Worm (Caenorhabditis elegans) whole organism, young adult: ENCODE data around the gene cox-18.

ENCODE experiments used
- B0336.3 ChIP-seq: fragments of 200-800 bp; sonication (Bioruptor generic); IDR thresholded peaks from 2 replicates; pipeline ENCODE4 v1.3.6; 2022; ENCODE audit warnings: missing genetic modification characterization, missing compliant biosample characterization
- D2030.7 ChIP-seq: fragments of 200-800 bp; sonication (Bioruptor generic); IDR thresholded peaks from 2 replicates; pipeline ENCODE4 v1.3.6; 2022; ENCODE audit warnings: missing genetic modification reagents, missing genetic modification characterization, missing compliant biosample characterization
- F22D6.2 ChIP-seq: sonication (generic microtip); optimal IDR thresholded peaks from 2 replicates; lab custom pipeline; 2016; ENCODE audit warnings: mild to moderate bottlenecking, missing genetic modification characterization, missing compliant biosample characterization
- F33H1.4 ChIP-seq: fragments of 200-800 bp; sonication (Bioruptor generic); IDR thresholded peaks from 2 replicates; pipeline ENCODE4 v1.3.6; 2022; ENCODE audit warnings: missing genetic modification reagents, missing genetic modification characterization, missing compliant biosample characterization
- F55B11.4 ChIP-seq: sonication (generic microtip); optimal IDR thresholded peaks from 2 replicates; lab custom pipeline; 2016; ENCODE audit warnings: missing compliant biosample characterization, missing genetic modification characterization, borderline replicate concordance; ENCODE audit not compliant: insufficient read depth
- akir-1 ChIP-seq: fragments of 200-800 bp; sonication (Bioruptor generic); optimal IDR thresholded peaks from 2 replicates; lab custom pipeline; 2018; ENCODE audit warnings: mild to moderate bottlenecking, missing genetic modification characterization, moderate library complexity, missing compliant biosample characterization
- attf-3 ChIP-seq: fragments of 200-800 bp; sonication (Bioruptor generic); conservative IDR thresholded peaks from 2 replicates; pipeline ENCODE4 v1.3.6; 2022; ENCODE audit warnings: missing genetic modification reagents, missing genetic modification characterization, missing compliant biosample characterization
- attf-6 ChIP-seq: fragments of 200-800 bp; sonication (Bioruptor generic); IDR thresholded peaks from 2 replicates; pipeline ENCODE4 v1.3.6; 2022; ENCODE audit warnings: missing genetic modification reagents, missing genetic modification characterization, missing compliant biosample characterization
- ceh-79 ChIP-seq: sonication (generic microtip); optimal IDR thresholded peaks from 2 replicates; lab custom pipeline; 2017; ENCODE audit warnings: mild to moderate bottlenecking, missing genetic modification characterization, missing compliant biosample characterization
- dox-1 ChIP-seq: fragments of 200-800 bp; sonication (Bioruptor generic); IDR thresholded peaks from 2 replicates; pipeline ENCODE4 v1.3.6; 2022; ENCODE audit warnings: missing genetic modification reagents, missing genetic modification characterization, missing compliant biosample characterization
- egrh-3 ChIP-seq: fragments of 200-800 bp; sonication (Bioruptor generic); IDR thresholded peaks from 2 replicates; pipeline ENCODE4 v1.3.6; 2022; ENCODE audit warnings: missing genetic modification reagents, missing genetic modification characterization, missing compliant biosample characterization
- ekl-4 ChIP-seq: fragments of 200-800 bp; sonication (Bioruptor generic); IDR thresholded peaks from 2 replicates; pipeline ENCODE4 v1.3.6; 2022; ENCODE audit warnings: missing genetic modification reagents, missing genetic modification characterization, missing compliant biosample characterization
- hlh-12 ChIP-seq: sonication (generic microtip); optimal IDR thresholded peaks from 2 replicates; lab custom pipeline; 2016; ENCODE audit warnings: missing genetic modification characterization, missing compliant biosample characterization
- hlh-26 ChIP-seq: fragments of 200-800 bp; sonication (Bioruptor generic); conservative IDR thresholded peaks from 2 replicates; pipeline ENCODE4 v1.3.6; 2022; ENCODE audit warnings: missing genetic modification reagents, missing genetic modification characterization, missing compliant biosample characterization
- hsf-1 ChIP-seq: fragments of 200-800 bp; sonication (Bioruptor generic); IDR thresholded peaks from 2 replicates; pipeline ENCODE4 v1.3.6; 2022; ENCODE audit warnings: missing genetic modification reagents, missing genetic modification characterization, missing compliant biosample characterization
- let-526 ChIP-seq: fragments of 200-800 bp; sonication (Bioruptor generic); IDR thresholded peaks from 2 replicates; pipeline ENCODE4 v1.3.6; 2022; ENCODE audit warnings: missing genetic modification reagents, missing genetic modification characterization, missing compliant biosample characterization
- lin-35 ChIP-seq, 3 experiments: fragments of 150-350 bp in 2 of 3; sonication (generic microtip) in 1 of 3; optimal IDR thresholded peaks; 2 replicates each; lab custom pipeline; 2014 to 2018; ENCODE audit warnings: missing biosample characterization in 3 of 3, missing genetic modification characterization in 3 of 3, missing genetic modification reagents in 3 of 3
- lsl-1 ChIP-seq: fragments of 200-800 bp; sonication (Bioruptor generic); optimal IDR thresholded peaks from 2 replicates; lab custom pipeline; 2018; ENCODE audit warnings: mild to moderate bottlenecking, missing genetic modification characterization, moderate library complexity, missing compliant biosample characterization
- madf-6 ChIP-seq: fragments of 200-800 bp; sonication (Bioruptor generic); IDR thresholded peaks from 2 replicates; pipeline ENCODE4 v1.3.6; 2022; ENCODE audit warnings: missing genetic modification reagents, missing genetic modification characterization, missing compliant biosample characterization
- mcd-1 ChIP-seq: fragments of 200-800 bp; sonication (Bioruptor generic); IDR thresholded peaks from 2 replicates; pipeline ENCODE4 v1.3.6; 2022; ENCODE audit warnings: missing genetic modification reagents, missing genetic modification characterization, missing compliant biosample characterization
- mxl-1 ChIP-seq: sonication (generic microtip); optimal IDR thresholded peaks from 2 replicates; lab custom pipeline; 2016; ENCODE audit warnings: missing genetic modification characterization, missing compliant biosample characterization
- nfya-1 ChIP-seq: sonication (generic microtip); optimal IDR thresholded peaks from 2 replicates; lab custom pipeline; 2017; ENCODE audit warnings: antibody characterized with exemption, missing compliant biosample characterization, missing genetic modification characterization, borderline replicate concordance; ENCODE audit not compliant: insufficient read depth
- sdz-38 ChIP-seq: sonication (generic microtip); optimal IDR thresholded peaks from 2 replicates; lab custom pipeline; 2016; ENCODE audit warnings: missing genotype, missing genetic modification characterization, missing compliant biosample characterization
- sptf-2 ChIP-seq: fragments of 200-800 bp; sonication (Bioruptor generic); optimal IDR thresholded peaks from 2 replicates; lab custom pipeline; 2018; ENCODE audit warnings: mild to moderate bottlenecking, missing genetic modification characterization, missing compliant biosample characterization
- tbx-9 ChIP-seq: sonication (generic microtip); optimal IDR thresholded peaks from 2 replicates; lab custom pipeline; 2016; ENCODE audit warnings: borderline replicate concordance, missing genetic modification characterization, inconsistent platforms, missing compliant biosample characterization
- tlf-1 ChIP-seq: fragments of 200-800 bp; sonication (Bioruptor generic); optimal IDR thresholded peaks from 2 replicates; lab custom pipeline; 2018; ENCODE audit warnings: mild to moderate bottlenecking, missing genetic modification characterization, missing compliant biosample characterization
- xnd-1 ChIP-seq: sonication (generic microtip); optimal IDR thresholded peaks from 2 replicates; lab custom pipeline; 2016; ENCODE audit warnings: missing genotype, missing genetic modification reagents, missing genetic modification characterization, missing compliant biosample characterization
- zfh-2 ChIP-seq: fragments of 200-800 bp; sonication (Bioruptor generic); conservative IDR thresholded peaks from 2 replicates; pipeline ENCODE4 v1.3.6; 2022; ENCODE audit warnings: missing genetic modification reagents, missing genetic modification characterization, missing compliant biosample characterization
- ztf-28 ChIP-seq: fragments of 200-800 bp; sonication (Bioruptor generic); IDR thresholded peaks from 2 replicates; pipeline ENCODE4 v1.3.6; 2022; ENCODE audit warnings: missing genetic modification reagents, missing genetic modification characterization, missing compliant biosample characterization

The cox-18 gene

DNA sequence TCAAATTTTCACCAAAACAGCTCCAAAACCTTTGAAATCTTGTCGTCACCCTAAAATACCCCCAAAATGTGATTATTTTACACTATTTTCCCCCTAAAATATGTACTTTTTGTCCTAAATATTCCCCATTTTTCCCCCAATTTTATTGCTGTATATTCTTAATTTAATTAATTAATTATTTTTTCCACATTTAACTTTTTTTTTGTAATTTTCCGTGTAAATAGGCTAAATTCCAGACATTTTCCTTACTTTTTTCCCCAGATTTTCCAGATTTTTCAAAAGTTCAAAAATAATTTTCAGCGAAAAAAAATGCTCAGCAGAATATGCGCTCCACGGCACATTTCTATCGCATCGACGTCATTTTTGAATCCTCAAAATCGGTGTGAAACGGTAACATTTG is at the start of gene cox-18:
cox-18 (plus strand) TSS at position 301 of the 400 bp plus-strand sequence.
- TF ChIP-seq D2030.7 (GFP tag; lab: Robert Waterston, UW) = no peak
- no peak for TF ChIP-seq hsf-1 (GFP tag; lab: Robert Waterston, UW)
- TF ChIP-seq mxl-1 (tag; lab: Kevin White, UChicago) = no peak
- TF ChIP-seq hlh-26 (GFP tag; lab: Robert Waterston, UW) = no peak
- TF ChIP-seq let-526 = no peak
- TF ChIP-seq, all 124 proteins: peak for 0

DNA sequence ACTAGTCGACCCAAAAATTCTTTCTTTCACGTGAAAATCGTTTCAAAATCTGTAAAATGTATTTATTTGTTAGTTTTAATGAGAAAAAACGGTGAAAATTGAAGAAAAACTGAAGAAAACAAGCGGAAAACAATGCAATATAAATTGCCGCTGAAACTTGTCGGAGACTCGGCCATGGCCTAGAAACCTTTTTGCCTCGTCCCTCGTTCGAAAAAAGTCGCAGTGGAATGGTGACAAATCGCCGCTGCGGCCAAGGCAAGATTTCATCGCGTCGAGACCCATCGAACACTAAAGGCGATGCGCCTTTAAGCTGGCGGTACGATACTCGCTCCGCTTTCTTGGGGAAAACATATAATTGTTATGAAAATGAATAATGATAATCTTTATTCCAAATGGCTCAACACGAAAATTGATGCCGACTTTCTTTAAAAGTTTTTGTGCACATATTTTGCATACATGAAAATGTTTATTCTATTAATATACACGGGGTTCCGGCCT is 45.6 kb upstream of the cox-18 start, which contains the start of gene Y55F3AM.21:
Y55F3AM.21 (minus strand) TSS at position 51 of the 498 bp plus-strand sequence.
- TF ChIP-seq lsl-1 (peak; percentile 40), attf-3 (0 out of 2 replicates have a peak, but pooled peaks have one; percentile 24), F33H1.4 (GFP tag; lab: Robert Waterston, UW) (peak; percentile 75), xnd-1 (tag; lab: Kevin White, UChicago) (peak; percentile 61), madf-6 (GFP tag; lab: Robert Waterston, UW) (peak; percentile 64)

- TF ChIP-seq hlh-12 (no peak), nfya-1 (no peak), tbx-9 (tag; lab: Kevin White, UChicago) (no peak), F22D6.2 (tag; lab: Kevin White, UChicago) (no peak), zfh-2 (peak; percentile 85), egrh-3 (GFP tag; lab: Robert Waterston, UW) (peak; percentile 77; the same call in 1 of the 2 replicates), F55B11.4 (tag; lab: Kevin White, UChicago) (no peak), sptf-2 (GFP tag; lab: Kevin White, UChicago) (no peak), attf-6 (GFP tag; lab: Robert Waterston, UW) (no peak), madf-6 (GFP tag; lab: Robert Waterston, UW) (no peak), mcd-1 (GFP tag; lab: Robert Waterston, UW) (no peak; the same call in 1 of the 2 replicates)
Measured at ce11 chrIV:1053989-1054388, 43.3 kb upstream of the cox-18 start.

DNA sequence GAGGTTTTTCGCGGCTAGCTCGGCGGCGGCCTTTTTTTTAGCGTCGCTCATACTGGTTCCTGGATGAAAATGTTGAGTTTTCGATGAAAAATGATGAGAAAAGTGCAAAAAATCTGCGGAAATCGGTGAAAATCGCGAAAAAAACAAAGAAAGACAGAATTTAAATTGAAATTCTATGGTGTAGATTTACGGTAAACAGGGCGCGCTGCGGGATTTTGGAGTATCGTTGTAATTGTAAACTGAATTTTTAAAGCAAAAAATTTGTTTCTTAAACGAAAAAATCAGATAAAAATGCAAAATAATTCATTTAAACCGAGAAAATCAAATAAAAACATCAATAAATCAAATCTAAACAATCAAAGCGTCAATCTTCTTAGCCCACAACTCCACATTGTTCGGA is 42.5 kb upstream of the cox-18 start, which contains the start of gene dcap-1:
dcap-1 (minus strand) TSS at position 59 of the 400 bp plus-strand sequence.
- TF ChIP-seq ztf-28 (GFP tag; lab: Robert Waterston, UW) (no peak), lin-35 (GFP tag; optimal IDR thresholded peaks at IDR 0.05; lab: Kevin White, UChicago) (peak in 1 of 3 experiments; percentile 40), mcd-1 (GFP tag; lab: Robert Waterston, UW) (peak; percentile 19; the same call in 1 of the 2 replicates), attf-3 (peak; percentile 96)

DNA sequence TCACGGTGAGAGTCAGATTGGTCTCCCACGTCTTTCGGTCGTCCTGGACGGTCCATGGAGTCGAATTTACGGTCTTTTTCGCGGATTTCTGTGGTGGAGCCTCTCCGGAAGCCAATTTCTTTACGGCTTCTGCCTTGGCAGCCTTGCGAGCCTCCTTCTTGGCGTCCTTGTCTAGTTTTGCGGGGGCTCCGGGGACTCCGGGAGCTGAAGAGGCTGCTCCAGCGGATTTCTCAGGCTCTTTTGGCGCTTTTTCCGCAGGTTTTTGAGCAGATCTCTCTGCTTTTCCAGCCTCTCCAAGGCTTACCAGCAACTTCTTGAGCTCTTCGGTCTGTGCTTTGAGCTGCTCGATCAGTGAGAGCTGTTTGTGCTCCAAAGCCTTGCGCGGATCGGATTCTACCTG is 41.5 kb upstream of the cox-18 start:
- TF ChIP-seq dox-1 = peak; percentile 12; the same call in 1 of the 2 replicates
- TF ChIP-seq sdz-38 (tag; lab: Kevin White, UChicago) = no peak
- no peak for TF ChIP-seq ekl-4 (GFP tag; lab: Robert Waterston, UW)
- TF ChIP-seq zfh-2 = peak; percentile 85
- TF ChIP-seq egrh-3 (GFP tag; lab: Robert Waterston, UW) = peak; percentile 66; the same call in 1 of the 2 replicates
- TF ChIP-seq B0336.3 (GFP tag; lab: Robert Waterston, UW) = no peak

ce11 chrIV:1056263-1056942 is 40.9 kb upstream of the cox-18 start, which contains the start of the genes Y55F3AM.13 and mrps-25:
Gene Y55F3AM.13, minus strand, starts transcription at chrIV:1056313.
Gene mrps-25, plus strand, starts transcription at chrIV:1056892.
- TF ChIP-seq D2030.7 (GFP tag; lab: Robert Waterston, UW) (no peak), akir-1 (GFP tag; lab: Kevin White, UChicago) (no peak), lsl-1 (no peak), attf-3 (peak; percentile 94), ceh-79 (tag; lab: Kevin White, UChicago) (no peak), tlf-1 (no peak)
